Worm (Caenorhabditis elegans) whole organism, young adult: ENCODE results near the gene tbc-6.
A peak's percentile ranks its signal among the peaks of the same experiment; 100 is the strongest.

Experiments
- C06A6.2 ChIP-seq: fragments of 200-800 bp; sonication (Bioruptor generic); conservative IDR thresholded peaks from 2 replicates; pipeline ENCODE4 v1.3.6; 2022; ENCODE audit warnings: missing genetic modification characterization, missing compliant biosample characterization
- F22D6.2 ChIP-seq: sonication (generic microtip); optimal IDR thresholded peaks from 2 replicates; lab custom pipeline; 2016; ENCODE audit warnings: mild to moderate bottlenecking, missing genetic modification characterization, missing compliant biosample characterization
- F52B5.7 ChIP-seq: sonication (generic microtip); optimal IDR thresholded peaks from 2 replicates; lab custom pipeline; 2016; ENCODE audit warnings: mild to moderate bottlenecking, missing genetic modification characterization, missing compliant biosample characterization
- F55B11.4 ChIP-seq: sonication (generic microtip); optimal IDR thresholded peaks from 2 replicates; lab custom pipeline; 2016; ENCODE audit warnings: missing compliant biosample characterization, missing genetic modification characterization, borderline replicate concordance; ENCODE audit not compliant: insufficient read depth
- F57C9.4 ChIP-seq: sonication (generic microtip); optimal IDR thresholded peaks from 2 replicates; lab custom pipeline; 2017; ENCODE audit warnings: mild to moderate bottlenecking, missing genetic modification characterization, missing compliant biosample characterization
- Y53G8AR.9 ChIP-seq: fragments of 200-800 bp; sonication (Bioruptor generic); conservative IDR thresholded peaks from 2 replicates; pipeline ENCODE4 v1.3.6; 2022; ENCODE audit warnings: missing genetic modification reagents, missing genetic modification characterization, missing compliant biosample characterization
- Y67H2A.10 ChIP-seq: fragments of 200-800 bp; sonication (Bioruptor generic); conservative IDR thresholded peaks from 2 replicates; pipeline ENCODE4 v1.3.6; 2022; ENCODE audit warnings: missing genetic modification reagents, missing genetic modification characterization, missing compliant biosample characterization
- Y79H2A.3 ChIP-seq: fragments of 200-800 bp; sonication (Bioruptor generic); conservative IDR thresholded peaks from 2 replicates; pipeline ENCODE4 v1.3.6; 2022; ENCODE audit warnings: missing genetic modification reagents, missing genetic modification characterization, missing compliant biosample characterization
- aptf-3 ChIP-seq: fragments of 200-800 bp; sonication (Bioruptor generic); IDR thresholded peaks from 2 replicates; pipeline ENCODE4 v1.3.6; 2022; ENCODE audit warnings: missing genetic modification characterization, missing compliant biosample characterization
- attf-6 ChIP-seq: fragments of 200-800 bp; sonication (Bioruptor generic); IDR thresholded peaks from 2 replicates; pipeline ENCODE4 v1.3.6; 2022; ENCODE audit warnings: missing genetic modification reagents, missing genetic modification characterization, missing compliant biosample characterization
- ceh-100 ChIP-seq: fragments of 200-800 bp; sonication (Bioruptor generic); IDR thresholded peaks from 2 replicates; pipeline ENCODE4 v1.3.6; 2022; ENCODE audit warnings: missing genetic modification reagents, missing genetic modification characterization, missing compliant biosample characterization
- ceh-40 ChIP-seq: fragments of 200-800 bp; sonication (Bioruptor generic); IDR thresholded peaks from 2 replicates; pipeline ENCODE4 v1.3.6; 2022; ENCODE audit warnings: missing genetic modification characterization, missing compliant biosample characterization
- ets-4 ChIP-seq: fragments of 200-800 bp; sonication (Bioruptor generic); optimal IDR thresholded peaks from 2 replicates; lab custom pipeline; 2018; ENCODE audit warnings: mild to moderate bottlenecking, missing genetic modification characterization, missing compliant biosample characterization
- hmg-1.2 ChIP-seq: fragments of 200-800 bp; sonication (Bioruptor generic); IDR thresholded peaks from 2 replicates; pipeline ENCODE4 v1.3.6; 2022; ENCODE audit warnings: missing genetic modification reagents, missing genetic modification characterization, missing compliant biosample characterization
- let-526 ChIP-seq: fragments of 200-800 bp; sonication (Bioruptor generic); IDR thresholded peaks from 2 replicates; pipeline ENCODE4 v1.3.6; 2022; ENCODE audit warnings: missing genetic modification reagents, missing genetic modification characterization, missing compliant biosample characterization
- let-607 ChIP-seq, 2 experiments: fragments of 200-800 bp in 1 of 2; sonication (Bioruptor generic) in 1 of 2; sonication (generic microtip) in 1 of 2; optimal IDR thresholded peaks; 2 replicates each; lab custom pipeline; 2016 to 2018; ENCODE audit warnings: mild to moderate bottlenecking in 2 of 2, missing compliant biosample characterization in 2 of 2, missing genetic modification characterization in 2 of 2, moderate library complexity in 2 of 2, missing genotype in 1 of 2
- lin-54 ChIP-seq: fragments of 200-800 bp; sonication (Bioruptor generic); optimal IDR thresholded peaks from 2 replicates; lab custom pipeline; 2018; ENCODE audit warnings: mild to moderate bottlenecking, missing genetic modification characterization, missing compliant biosample characterization
- lsl-1 ChIP-seq: fragments of 200-800 bp; sonication (Bioruptor generic); optimal IDR thresholded peaks from 2 replicates; lab custom pipeline; 2018; ENCODE audit warnings: mild to moderate bottlenecking, missing genetic modification characterization, moderate library complexity, missing compliant biosample characterization
- madf-10 ChIP-seq: sonication (generic microtip); optimal IDR thresholded peaks from 2 replicates; lab custom pipeline; 2016; ENCODE audit warnings: mild to moderate bottlenecking, missing genetic modification characterization, missing compliant biosample characterization
- madf-3 ChIP-seq: fragments of 200-800 bp; sonication (Bioruptor generic); IDR thresholded peaks from 2 replicates; pipeline ENCODE4 v1.3.6; 2022; ENCODE audit warnings: missing genetic modification reagents, missing genetic modification characterization, missing compliant biosample characterization
- madf-6 ChIP-seq: fragments of 200-800 bp; sonication (Bioruptor generic); IDR thresholded peaks from 2 replicates; pipeline ENCODE4 v1.3.6; 2022; ENCODE audit warnings: missing genetic modification reagents, missing genetic modification characterization, missing compliant biosample characterization
- mcd-1 ChIP-seq: fragments of 200-800 bp; sonication (Bioruptor generic); IDR thresholded peaks from 2 replicates; pipeline ENCODE4 v1.3.6; 2022; ENCODE audit warnings: missing genetic modification reagents, missing genetic modification characterization, missing compliant biosample characterization
- mel-28 ChIP-seq: sonication (generic microtip); optimal IDR thresholded peaks from 2 replicates; lab custom pipeline; 2016; ENCODE audit warnings: borderline replicate concordance, mild to moderate bottlenecking, missing genetic modification characterization, missing compliant biosample characterization
- nfyb-1 ChIP-seq: fragments of 200-800 bp; sonication (Bioruptor generic); IDR thresholded peaks from 2 replicates; pipeline ENCODE4 v1.3.6; 2022; ENCODE audit warnings: missing genetic modification reagents, missing genetic modification characterization, missing compliant biosample characterization
- nhr-179 ChIP-seq: sonication (generic microtip); optimal IDR thresholded peaks from 2 replicates; lab custom pipeline; 2016; ENCODE audit warnings: mild to moderate bottlenecking, missing genetic modification characterization, missing compliant biosample characterization
- nhr-27 ChIP-seq: fragments of 200-800 bp; sonication (Bioruptor generic); optimal IDR thresholded peaks from 2 replicates; lab custom pipeline; 2018; ENCODE audit warnings: mild to moderate bottlenecking, missing genetic modification characterization, moderate library complexity, missing compliant biosample characterization
- nhr-80 ChIP-seq: sonication (generic microtip); optimal IDR thresholded peaks from 2 replicates; lab custom pipeline; 2016; ENCODE audit warnings: missing genetic modification characterization, missing compliant biosample characterization
- rcor-1 ChIP-seq: fragments of 200-800 bp; sonication (Bioruptor generic); IDR thresholded peaks from 2 replicates; pipeline ENCODE4 v1.3.6; 2022; ENCODE audit warnings: missing genetic modification reagents, missing genetic modification characterization, missing compliant biosample characterization
- rpc-1 ChIP-seq, 2 experiments: fragments of 150-350 bp in 1 of 2; sonication (generic microtip) in 1 of 2; optimal IDR thresholded peaks; 2 replicates each; lab custom pipeline; 2014 to 2018; ENCODE audit warnings: missing biosample characterization in 1 of 2, missing genetic modification characterization in 1 of 2, missing genetic modification reagents in 1 of 2, missing genotype in 1 of 2
- snpc-3.4 ChIP-seq: sonication (generic microtip); optimal IDR thresholded peaks from 2 replicates; lab custom pipeline; 2017; ENCODE audit warnings: missing genetic modification characterization, mild to moderate bottlenecking, missing compliant biosample characterization, antibody characterized with exemption, moderate library complexity, missing genotype, missing genetic modification reagents
- somi-1 ChIP-seq: fragments of 200-800 bp; sonication (Bioruptor generic); optimal IDR thresholded peaks from 2 replicates; lab custom pipeline; 2018; ENCODE audit warnings: mild to moderate bottlenecking, missing genetic modification characterization, missing compliant biosample characterization
- tlf-1 ChIP-seq: fragments of 200-800 bp; sonication (Bioruptor generic); optimal IDR thresholded peaks from 2 replicates; lab custom pipeline; 2018; ENCODE audit warnings: mild to moderate bottlenecking, missing genetic modification characterization, missing compliant biosample characterization
- zfh-2 ChIP-seq: fragments of 200-800 bp; sonication (Bioruptor generic); conservative IDR thresholded peaks from 2 replicates; pipeline ENCODE4 v1.3.6; 2022; ENCODE audit warnings: missing genetic modification reagents, missing genetic modification characterization, missing compliant biosample characterization
- ztf-3 ChIP-seq: fragments of 200-800 bp; sonication (Bioruptor generic); optimal IDR thresholded peaks from 2 replicates; lab custom pipeline; 2018; ENCODE audit warnings: mild to moderate bottlenecking, missing genetic modification characterization, missing compliant biosample characterization

The tbc-6 gene

ce11 chrII:6877881-6878280 lies 30.0 kb downstream of the tbc-6 start:
- TF ChIP-seq nhr-27 (tag; lab: Kevin White, UChicago) (no peak), ztf-3 (GFP tag; lab: Kevin White, UChicago) (no peak), lsl-1 (GFP tag; lab: Kevin White, UChicago) (no peak), mcd-1 (GFP tag; lab: Robert Waterston, UW) (no peak), F57C9.4 (tag; lab: Kevin White, UChicago) (no peak), snpc-3.4 (no peak), F52B5.7 (no peak), Y53G8AR.9 (GFP tag; lab: Robert Waterston, UW) (no peak), zfh-2 (GFP tag; lab: Robert Waterston, UW) (no peak), Y67H2A.10 (GFP tag; lab: Robert Waterston, UW) (no peak)

- no peak for TF ChIP-seq let-607 (tag; optimal IDR thresholded peaks at IDR 0.05; lab: Kevin White, UChicago)
- TF ChIP-seq nhr-80 (tag; lab: Kevin White, UChicago) = peak; percentile 5
These were observed 32.1 kb downstream of the tbc-6 start, which contains the start of gene C44B7.7 for ce11 chrII:6880067-6880466. Gene C44B7.7 (minus strand): TSS chrII:6880167.

- TF ChIP-seq nhr-27 (tag; lab: Kevin White, UChicago) = no peak
- TF ChIP-seq madf-3 (GFP tag; lab: Robert Waterston, UW) = no peak
- TF ChIP-seq attf-6 (GFP tag; lab: Robert Waterston, UW) = no peak
- no peak for TF ChIP-seq let-526 (GFP tag; lab: Robert Waterston, UW)
- TF ChIP-seq lin-54 (GFP tag; lab: Kevin White, UChicago) = no peak
- TF ChIP-seq madf-6 (GFP tag; lab: Robert Waterston, UW) = no peak
- TF ChIP-seq rcor-1 (GFP tag; lab: Robert Waterston, UW) = no peak
- TF ChIP-seq somi-1 (GFP tag; lab: Kevin White, UChicago) = no peak
- no peak for TF ChIP-seq mcd-1 (GFP tag; lab: Robert Waterston, UW)
- TF ChIP-seq C06A6.2 (GFP tag; lab: Robert Waterston, UW) = no peak
These were observed 34.4 kb downstream of the tbc-6 start for ce11 chrII:6882335-6882734.

- TF ChIP-seq F57C9.4 (tag; lab: Kevin White, UChicago) (no peak), ets-4 (peak; percentile 51), nhr-80 (tag; lab: Kevin White, UChicago) (peak; percentile 78), madf-3 (GFP tag; lab: Robert Waterston, UW) (no peak)
- TF ChIP-seq, all 124 proteins: peak for 2
These were observed 35.8 kb downstream of the tbc-6 start, which contains the start of gene pmp-1 for ce11 chrII:6883716-6884115. Gene pmp-1 (minus strand): TSS chrII:6883754.

- peak; percentile 18 for TF ChIP-seq nhr-80 (tag; lab: Kevin White, UChicago)
- no peak for TF ChIP-seq F55B11.4
These were observed 36.6 kb downstream of the tbc-6 start for ce11 chrII:6884568-6884967.

ce11 chrII:6887319-6888005 lies 39.5 kb downstream of the tbc-6 start, which contains the start of gene pmp-2:
Gene pmp-2 (minus strand): TSS chrII:6887805.
- peak; percentile 27; the same call in 1 of the 2 replicates for TF ChIP-seq hmg-1.2
- no peak for TF ChIP-seq F57C9.4 (tag; lab: Kevin White, UChicago)

- TF ChIP-seq F57C9.4 (tag; lab: Kevin White, UChicago) (no peak), mel-28 (tag; lab: Kevin White, UChicago) (no peak), F22D6.2 (tag; lab: Kevin White, UChicago) (no peak), ets-4 (no peak), nhr-27 (tag; lab: Kevin White, UChicago) (no peak), hmg-1.2 (peak; percentile 42), madf-10 (peak; percentile 61), nfyb-1 (GFP tag; lab: Robert Waterston, UW) (no peak), tlf-1 (GFP tag; lab: Kevin White, UChicago) (peak; percentile 73), rpc-1 (optimal IDR thresholded peaks at IDR 0.05; lab: Kevin White, UChicago) (no peak), rpc-1 (tag; optimal IDR thresholded peaks at IDR 0.05; lab: Kevin White, UChicago) (no peak), Y79H2A.3 (GFP tag; lab: Robert Waterston, UW) (no peak), ceh-100 (GFP tag; lab: Robert Waterston, UW) (no peak), aptf-3 (GFP tag; lab: Robert Waterston, UW) (no peak), zfh-2 (GFP tag; lab: Robert Waterston, UW) (no peak), nhr-179 (tag; lab: Kevin White, UChicago) (no peak), ceh-40 (no peak)
These were observed 40.3 kb downstream of the tbc-6 start for ce11 chrII:6888211-6888610.
